Fruit fly (Drosophila melanogaster) whole organism, embryonic: Measurements from ENCODE around the gene ABCB7.
A peak's percentile ranks its signal among the peaks of the same experiment; 100 is the strongest.

Source experiments
- Antp ChIP-seq: fragments of 200-800 bp; sonication (Bioruptor generic); optimal IDR thresholded peaks from 3 replicates; lab custom pipeline; 2016; ENCODE audit warnings: missing biosample characterization, missing genetic modification characterization
- CG10979 ChIP-seq: fragments of 200-800 bp; sonication (Bioruptor generic); optimal IDR thresholded peaks from 2 replicates; lab custom pipeline; 2018; ENCODE audit warnings: missing biosample characterization, mild to moderate bottlenecking, missing genetic modification characterization, moderate library complexity
- CG11695 ChIP-seq: fragments of 200-800 bp; sonication (Bioruptor generic); IDR thresholded peaks from 3 replicates; pipeline ENCODE4 v1.3.6; 2022; ENCODE audit warnings: missing biosample characterization, missing genetic modification characterization
- CG11696 ChIP-seq: fragments of 200-800 bp; sonication (Bioruptor generic); IDR thresholded peaks from 2 replicates; pipeline ENCODE4 v1.3.6; 2022; ENCODE audit warnings: missing biosample characterization, missing genetic modification characterization
- CG13296 ChIP-seq: fragments of 200-800 bp; sonication (Bioruptor generic); optimal IDR thresholded peaks from 3 replicates; lab custom pipeline; 2018; ENCODE audit warnings: missing biosample characterization, mild to moderate bottlenecking, missing genetic modification characterization
- CG13424 ChIP-seq: fragments of 200-800 bp; sonication (Bioruptor generic); optimal IDR thresholded peaks from 2 replicates; lab custom pipeline; 2019; ENCODE audit warnings: missing biosample characterization, mild to moderate bottlenecking, missing genetic modification characterization, moderate library complexity
- CG15011 ChIP-seq: fragments of 200-800 bp; sonication (Bioruptor generic); optimal IDR thresholded peaks from 3 replicates; lab custom pipeline; 2018; ENCODE audit warnings: missing biosample characterization, mild to moderate bottlenecking, missing genetic modification characterization
- CG1529 ChIP-seq: fragments of 200-800 bp; sonication (Bioruptor generic); optimal IDR thresholded peaks from 3 replicates; lab custom pipeline; 2018; ENCODE audit warnings: missing biosample characterization, missing genetic modification characterization
- CG17361 ChIP-seq: fragments of 200-800 bp; sonication (Bioruptor generic); IDR thresholded peaks from 3 replicates; pipeline ENCODE4 v1.3.6; 2022; ENCODE audit warnings: missing biosample characterization, missing genetic modification characterization
- CG2875 ChIP-seq: fragments of 200-800 bp; sonication (Bioruptor generic); optimal IDR thresholded peaks from 2 replicates; lab custom pipeline; 2017; ENCODE audit warnings: missing biosample characterization, mild to moderate bottlenecking, missing genetic modification characterization, missing genetic modification reagents
- CG31388 ChIP-seq: fragments of 200-800 bp; sonication (Bioruptor generic); optimal IDR thresholded peaks from 2 replicates; lab custom pipeline; 2016; ENCODE audit warnings: missing biosample characterization, missing genetic modification characterization
- CG6654 ChIP-seq: fragments of 200-800 bp; sonication (Bioruptor generic); optimal IDR thresholded peaks from 2 replicates; lab custom pipeline; 2017; ENCODE audit warnings: missing biosample characterization, mild to moderate bottlenecking, missing genetic modification characterization
- CG6854 ChIP-seq: fragments of 200-800 bp; sonication (Bioruptor generic); optimal IDR thresholded peaks from 3 replicates; lab custom pipeline; 2017; ENCODE audit warnings: missing biosample characterization, mild to moderate bottlenecking, missing genetic modification characterization
- CG8944 ChIP-seq: fragments of 200-800 bp; sonication (Bioruptor generic); optimal IDR thresholded peaks from 3 replicates; lab custom pipeline; 2016; ENCODE audit warnings: missing biosample characterization, missing genetic modification characterization
- CG9437 ChIP-seq: fragments of 200-800 bp; sonication (Bioruptor generic); optimal IDR thresholded peaks from 2 replicates; lab custom pipeline; 2018; ENCODE audit warnings: missing biosample characterization, mild to moderate bottlenecking, missing genetic modification characterization
- CG9727 ChIP-seq: fragments of 200-800 bp; sonication (Bioruptor generic); optimal IDR thresholded peaks from 3 replicates; lab custom pipeline; 2017; ENCODE audit warnings: missing biosample characterization, mild to moderate bottlenecking, missing genetic modification characterization
- Dbx ChIP-seq: fragments of 200-800 bp; sonication (Bioruptor generic); IDR thresholded peaks from 3 replicates; pipeline ENCODE4 v1.3.6; 2022; ENCODE audit warnings: missing biosample characterization, missing genetic modification characterization
- ERR ChIP-seq: fragments of 200-800 bp; sonication (Bioruptor generic); optimal IDR thresholded peaks from 2 replicates; lab custom pipeline; 2016; ENCODE audit warnings: missing biosample characterization, missing genetic modification characterization
- Ets65A ChIP-seq: fragments of 200-800 bp; sonication (Bioruptor generic); peaks from one replicate; lab custom pipeline; 2016; ENCODE audit warnings: missing biosample characterization, missing genetic modification characterization
- HmgZ ChIP-seq: fragments of 200-800 bp; sonication (Bioruptor generic); optimal IDR thresholded peaks from 2 replicates; lab custom pipeline; 2018; ENCODE audit warnings: missing biosample characterization, mild to moderate bottlenecking, missing genetic modification characterization
- Hr3 ChIP-seq: fragments of 200-800 bp; sonication (Bioruptor generic); optimal IDR thresholded peaks from 3 replicates; lab custom pipeline; 2016; ENCODE audit warnings: missing biosample characterization, missing genetic modification characterization
- Oaz ChIP-seq: fragments of 200-800 bp; sonication (Bioruptor generic); IDR thresholded peaks from 2 replicates; pipeline ENCODE4 v1.3.6; 2022; ENCODE audit warnings: missing biosample characterization, missing genetic modification characterization
- PHDP ChIP-seq: fragments of 200-800 bp; sonication (Bioruptor generic); optimal IDR thresholded peaks from 3 replicates; lab custom pipeline; 2018; ENCODE audit warnings: missing biosample characterization, mild to moderate bottlenecking, missing genetic modification characterization, moderate library complexity
- Scr ChIP-seq: fragments of 200-800 bp; sonication (Bioruptor generic); IDR thresholded peaks from 2 replicates; pipeline ENCODE4 v1.3.6; 2022; ENCODE audit warnings: missing biosample characterization, missing genetic modification characterization; ENCODE audit not compliant: partially characterized antibody
- Side ChIP-seq: fragments of 200-800 bp; sonication (Bioruptor generic); optimal IDR thresholded peaks from 2 replicates; lab custom pipeline; 2016; ENCODE audit warnings: missing biosample characterization, missing genetic modification characterization
- Usf ChIP-seq: fragments of 200-800 bp; sonication (Bioruptor generic); optimal IDR thresholded peaks from 2 replicates; lab custom pipeline; 2017; ENCODE audit warnings: missing genotype, missing biosample characterization, missing genetic modification characterization
- Vsx1 ChIP-seq: fragments of 200-800 bp; sonication (Bioruptor generic); optimal IDR thresholded peaks from 2 replicates; lab custom pipeline; 2017; ENCODE audit warnings: missing biosample characterization, mild to moderate bottlenecking, missing genetic modification characterization, missing genetic modification reagents
- amos ChIP-seq: fragments of 200-800 bp; sonication (Bioruptor generic); IDR thresholded peaks from 2 replicates; pipeline ENCODE4 v1.3.6; 2022; ENCODE audit warnings: missing biosample characterization, missing genetic modification characterization; ENCODE audit not compliant: partially characterized antibody
- ato ChIP-seq: fragments of 200-800 bp; sonication (Bioruptor generic); IDR thresholded peaks from 2 replicates; pipeline ENCODE4 v1.3.6; 2022; ENCODE audit warnings: missing biosample characterization, missing genetic modification characterization; ENCODE audit not compliant: partially characterized antibody
- bcd ChIP-seq: fragments of 200-800 bp; sonication (Bioruptor generic); optimal IDR thresholded peaks from 2 replicates; lab custom pipeline; 2017; ENCODE audit warnings: missing biosample characterization, mild to moderate bottlenecking, missing genetic modification characterization
- cas ChIP-seq: fragments of 200-800 bp; sonication (Bioruptor generic); IDR thresholded peaks from 2 replicates; pipeline ENCODE4 v1.3.6; 2022; ENCODE audit warnings: missing biosample characterization, missing genetic modification characterization
- crol ChIP-seq: fragments of 200-800 bp; sonication (Bioruptor generic); IDR thresholded peaks from 2 replicates; pipeline ENCODE4 v1.3.6; 2022; ENCODE audit warnings: missing biosample characterization, missing genetic modification characterization
- dmrt11E ChIP-seq: fragments of 200-800 bp; sonication (Bioruptor generic); optimal IDR thresholded peaks from 3 replicates; lab custom pipeline; 2018; ENCODE audit warnings: missing biosample characterization, mild to moderate bottlenecking, missing genetic modification characterization, moderate library complexity
- eyg ChIP-seq: fragments of 200-800 bp; sonication (Bioruptor generic); optimal IDR thresholded peaks from 3 replicates; lab custom pipeline; 2016; ENCODE audit warnings: missing biosample characterization, missing genetic modification characterization
- fru ChIP-seq: fragments of >200 bp; optimal IDR thresholded peaks from 2 replicates; lab custom pipeline; 2017
- gce ChIP-seq: fragments of 200-800 bp; sonication (Bioruptor generic); IDR thresholded peaks from 3 replicates; pipeline ENCODE4 v1.3.6; 2022; ENCODE audit warnings: missing biosample characterization, missing genetic modification characterization
- gcm2 ChIP-seq: fragments of 200-800 bp; sonication (Bioruptor generic); optimal IDR thresholded peaks from 2 replicates; lab custom pipeline; 2016; ENCODE audit warnings: missing biosample characterization, missing genetic modification characterization
- gro ChIP-seq: fragments of 200-800 bp; sonication (Bioruptor generic); optimal IDR thresholded peaks from 2 replicates; lab custom pipeline; 2016; ENCODE audit warnings: missing biosample characterization, missing genetic modification characterization
- jigr1 ChIP-seq: fragments of 200-800 bp; sonication (Bioruptor generic); IDR thresholded peaks from 3 replicates; pipeline ENCODE4 v1.3.6; 2022; ENCODE audit warnings: missing biosample characterization, missing genetic modification characterization
- ken ChIP-seq: fragments of 200-800 bp; sonication (Bioruptor generic); IDR thresholded peaks from 3 replicates; pipeline ENCODE4 v1.3.6; 2022; ENCODE audit warnings: missing biosample characterization, missing genetic modification characterization
- mirr ChIP-seq: fragments of 200-800 bp; sonication (Bioruptor generic); optimal IDR thresholded peaks from 3 replicates; lab custom pipeline; 2018; ENCODE audit warnings: missing biosample characterization, mild to moderate bottlenecking, missing genetic modification characterization
- nerfin-2 ChIP-seq: fragments of 200-800 bp; sonication (Bioruptor generic); IDR thresholded peaks from 2 replicates; pipeline ENCODE4 v1.3.6; 2022; ENCODE audit warnings: missing biosample characterization, missing genetic modification characterization; ENCODE audit not compliant: partially characterized antibody
- oc ChIP-seq: fragments of 200-800 bp; sonication (Bioruptor generic); optimal IDR thresholded peaks from 2 replicates; lab custom pipeline; 2018; ENCODE audit warnings: missing biosample characterization, mild to moderate bottlenecking, missing genetic modification characterization, moderate library complexity
- repo ChIP-seq: fragments of 200-800 bp; sonication (Bioruptor generic); optimal IDR thresholded peaks from 2 replicates; lab custom pipeline; 2016; ENCODE audit warnings: missing biosample characterization, missing genetic modification characterization
- rib ChIP-seq: fragments of 200-800 bp; sonication (Bioruptor generic); IDR thresholded peaks from 2 replicates; pipeline ENCODE4 v1.3.6; 2022; ENCODE audit warnings: missing biosample characterization, missing genetic modification characterization
- run ChIP-seq: fragments of 200-800 bp; sonication (Bioruptor generic); optimal IDR thresholded peaks from 3 replicates; lab custom pipeline; 2018; ENCODE audit warnings: missing biosample characterization, mild to moderate bottlenecking, missing genetic modification characterization
- salm ChIP-seq: fragments of 200-800 bp; sonication (Bioruptor generic); optimal IDR thresholded peaks from 2 replicates; lab custom pipeline; 2018; ENCODE audit warnings: missing biosample characterization, mild to moderate bottlenecking, missing genetic modification characterization
- schlank ChIP-seq: fragments of 200-800 bp; sonication (Bioruptor generic); optimal IDR thresholded peaks from 2 replicates; lab custom pipeline; 2018; ENCODE audit warnings: missing biosample characterization, mild to moderate bottlenecking, missing genetic modification characterization
- sr ChIP-seq: fragments of 200-800 bp; sonication (Bioruptor generic); IDR thresholded peaks from 3 replicates; pipeline ENCODE4 v1.3.6; 2022; ENCODE audit warnings: missing biosample characterization, missing genetic modification characterization
- vnd ChIP-seq: fragments of 200-800 bp; sonication (Bioruptor generic); IDR thresholded peaks from 3 replicates; pipeline ENCODE4 v1.3.6; 2022; ENCODE audit warnings: missing biosample characterization, missing genetic modification characterization; ENCODE audit not compliant: partially characterized antibody

The ABCB7 gene

DNA sequence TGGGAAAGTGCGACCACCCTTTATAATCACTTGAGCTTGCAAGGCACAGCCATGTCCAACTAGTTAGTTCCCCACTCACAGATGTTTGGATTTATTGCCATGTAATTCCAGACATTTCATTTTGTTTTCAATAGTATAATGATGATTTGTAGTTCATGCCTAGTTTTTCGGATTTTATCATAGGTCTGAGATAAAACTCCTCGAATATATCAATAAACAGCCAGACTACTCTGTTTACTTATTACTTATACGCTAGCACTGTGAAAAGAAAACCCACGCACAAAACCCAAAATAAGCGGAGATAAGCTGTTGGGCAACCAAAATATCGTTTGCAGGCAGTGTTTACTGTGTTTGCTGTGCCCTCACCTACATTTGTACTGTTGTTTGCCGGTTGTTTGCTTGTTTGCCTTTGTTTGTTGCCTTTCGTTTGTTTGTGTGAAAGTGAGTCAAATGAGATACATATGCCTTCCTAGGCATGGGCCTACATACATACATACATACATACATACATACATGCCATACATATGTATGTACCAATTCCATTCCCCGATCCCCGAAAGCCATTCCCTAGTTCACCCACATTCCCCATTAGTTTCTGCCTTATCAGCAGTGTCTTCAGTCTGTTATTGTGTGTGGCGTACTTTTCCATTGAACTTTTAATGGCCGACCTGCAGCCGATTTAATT is 38.9 kb upstream of the ABCB7 start (continued):
- TF ChIP-seq dmrt11E (tag; lab: Kevin White, UChicago) (peak; percentile 82), CG9437 (GFP tag; lab: Kevin White, UChicago) (peak; percentile 6), Vsx1 (peak; percentile 71), ken (GFP tag; lab: Robert Waterston, UW) (peak; percentile 58; the same call in 1 of the 3 replicates), jigr1 (GFP tag; lab: Robert Waterston, UW) (0 out of 3 replicates have a peak, but pooled peaks have one; percentile 30), vnd (GFP tag; lab: Robert Waterston, UW) (no peak), CG17361 (GFP tag; lab: Robert Waterston, UW) (peak; percentile 65; the same call in 2 of the 3 replicates), CG13296 (GFP tag; lab: Kevin White, UChicago) (peak; percentile 65), crol (peak; percentile 90), CG9727 (peak; percentile 85), Usf (GFP tag; lab: Kevin White, UChicago) (peak; percentile 41), CG10979 (tag; lab: Kevin White, UChicago) (peak; percentile 71), CG11696 (peak; percentile 93), rib (GFP tag; lab: Robert Waterston, UW) (no peak), HmgZ (tag; lab: Kevin White, UChicago) (peak; percentile 62), CG11695 (GFP tag; lab: Robert Waterston, UW) (peak; percentile 55), run (peak; percentile 43), Antp (peak; percentile 68), gro (GFP tag; lab: Kevin White, UChicago) (no peak), sr (GFP tag; lab: Robert Waterston, UW) (peak; percentile 72; the same call in 2 of the 3 replicates), bcd (peak; percentile 61), nerfin-2 (GFP tag; lab: Robert Waterston, UW) (no peak), gce (GFP tag; lab: Robert Waterston, UW) (no peak; the same call in 2 of the 3 replicates), eyg (GFP tag; lab: Kevin White, UChicago) (peak; percentile 64), CG31388 (GFP tag; lab: Kevin White, UChicago) (no peak), cas (GFP tag; lab: Robert Waterston, UW) (no peak), Hr3 (GFP tag; lab: Kevin White, UChicago) (peak; percentile 18), ato (GFP tag; lab: Robert Waterston, UW) (no peak), CG2875 (GFP tag; lab: Kevin White, UChicago) (peak; percentile 88), mirr (GFP tag; lab: Kevin White, UChicago) (peak; percentile 63), CG1529 (GFP tag; lab: Kevin White, UChicago) (peak; percentile 81), repo (peak; percentile 37), Side (GFP tag; lab: Kevin White, UChicago) (peak; percentile 67), fru (lab: Kevin White, UChicago) (no peak), PHDP (tag; lab: Kevin White, UChicago) (peak; percentile 64), salm (tag; lab: Kevin White, UChicago) (peak; percentile 68), Ets65A (GFP tag; lab: Kevin White, UChicago) (peak; percentile 96), CG6654 (GFP tag; lab: Kevin White, UChicago) (peak; percentile 10), amos (GFP tag; lab: Robert Waterston, UW) (no peak), oc (peak; percentile 93), CG15011 (GFP tag; lab: Kevin White, UChicago) (peak; percentile 71), Dbx (GFP tag; lab: Robert Waterston, UW) (no peak), CG8944 (GFP tag; lab: Kevin White, UChicago) (peak; percentile 50), schlank (no peak), ERR (GFP tag; lab: Kevin White, UChicago) (no peak), Scr (GFP tag; lab: Robert Waterston, UW) (no peak), CG13424 (peak; percentile 74), Oaz (GFP tag; lab: Robert Waterston, UW) (no peak), CG6854 (GFP tag; lab: Kevin White, UChicago) (peak; percentile 6), gcm2 (GFP tag; lab: Kevin White, UChicago) (peak; percentile 1)
